Worm (Caenorhabditis elegans) whole organism, late embryonic: ENCODE measurements around the gene H10D18.1.

Source experiments
- ama-1 ChIP-seq: fragments of 150-350 bp; optimal IDR thresholded peaks from 2 replicates; lab custom pipeline; 2014
- ceh-19 ChIP-seq: fragments of 200-800 bp; sonication (Bioruptor generic); optimal IDR thresholded peaks from 2 replicates; lab custom pipeline; 2018; ENCODE audit warnings: mild to moderate bottlenecking, missing genetic modification characterization, missing compliant biosample characterization
- ceh-34 ChIP-seq: sonication (generic microtip); optimal IDR thresholded peaks from 2 replicates; lab custom pipeline; 2016; ENCODE audit warnings: mild to moderate bottlenecking, missing genetic modification characterization, missing compliant biosample characterization
- ceh-45 ChIP-seq: fragments of 200-800 bp; sonication (Bioruptor generic); IDR thresholded peaks from 2 replicates; pipeline ENCODE4 v1.3.6; 2022; ENCODE audit warnings: missing genetic modification reagents, missing genetic modification characterization, missing compliant biosample characterization
- elt-4 ChIP-seq: sonication (generic microtip); optimal IDR thresholded peaks from 2 replicates; lab custom pipeline; 2016; ENCODE audit warnings: missing genetic modification characterization, missing compliant biosample characterization
- lin-11 ChIP-seq: fragments of 200-800 bp; sonication (Bioruptor generic); optimal IDR thresholded peaks from 2 replicates; lab custom pipeline; 2018; ENCODE audit warnings: mild to moderate bottlenecking, missing genetic modification characterization, missing compliant biosample characterization
- npax-4 ChIP-seq: sonication (generic microtip); optimal IDR thresholded peaks from 2 replicates; lab custom pipeline; 2016; ENCODE audit warnings: missing genetic modification characterization, missing compliant biosample characterization
- pag-3 ChIP-seq: sonication (generic microtip); optimal IDR thresholded peaks from 2 replicates; lab custom pipeline; 2016; ENCODE audit warnings: missing compliant biosample characterization, missing genetic modification characterization, borderline replicate concordance
- pha-4 ChIP-seq: fragments of 150-350 bp; optimal IDR thresholded peaks from 2 replicates; lab custom pipeline; 2018; ENCODE audit warnings: missing biosample characterization, missing genetic modification reagents, missing genetic modification characterization
- pqm-1 ChIP-seq: sonication (generic microtip); optimal IDR thresholded peaks from 2 replicates; lab custom pipeline; 2016; ENCODE audit warnings: missing genetic modification characterization, missing compliant biosample characterization

DNA sequence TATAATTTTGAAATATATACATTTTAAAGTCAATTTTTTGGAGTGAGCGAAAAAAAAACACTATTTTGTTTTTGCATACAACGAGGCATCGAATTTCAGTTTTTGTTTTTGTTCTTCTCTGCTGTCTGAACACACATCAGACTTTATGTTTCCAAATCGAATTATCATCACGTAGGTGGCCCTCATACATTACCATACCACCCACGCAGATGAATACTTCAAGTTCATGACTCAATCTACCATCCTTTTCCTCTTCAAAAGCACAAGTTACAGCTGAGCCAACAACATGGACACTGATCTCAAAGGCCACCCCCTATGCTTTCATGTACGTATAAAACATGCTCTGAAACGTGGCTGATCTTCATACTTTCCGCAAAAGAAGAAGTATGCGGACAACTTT lies 25.2 kb upstream of the H10D18.1 start, which contains the start of gene R08F11.7:
- TF ChIP-seq lin-11 (tag; lab: Kevin White, UChicago) (no peak), ama-1 (lab: Kevin White, UChicago) (no peak), ceh-19 (GFP tag; lab: Kevin White, UChicago) (no peak), pag-3 (tag; lab: Kevin White, UChicago) (no peak), elt-4 (tag; lab: Kevin White, UChicago) (no peak), npax-4 (no peak), ceh-34 (no peak), ceh-45 (no peak), pha-4 (tag; lab: Kevin White, UChicago) (no peak), pqm-1 (tag; lab: Kevin White, UChicago) (no peak)
